Fruit fly (Drosophila melanogaster) whole organism: ENCODE data around the gene CG6689.

Experiments used
- CG8478 ChIP-seq: fragments of >200 bp; optimal IDR thresholded peaks from 2 replicates; lab custom pipeline; 2018; ENCODE audit warnings: inconsistent platforms
- Dll ChIP-seq: fragments of >200 bp; optimal IDR thresholded peaks from 2 replicates; lab custom pipeline; 2017
- EcR ChIP-seq, 2 experiments: fragments of >200 bp; optimal IDR thresholded peaks; 2 replicates each; lab custom pipeline; 2017; ENCODE audit warnings: missing biosample characterization in 2 of 2, missing genetic modification characterization in 2 of 2, missing genetic modification reagents in 2 of 2
- pan ChIP-seq: fragments of >200 bp; optimal IDR thresholded peaks from 2 replicates; lab custom pipeline; 2017
- psq ChIP-seq: fragments of >200 bp; optimal IDR thresholded peaks from 2 replicates; lab custom pipeline; 2017
- usp ChIP-seq: fragments of >200 bp; optimal IDR thresholded peaks from 2 replicates; lab custom pipeline; 2017; ENCODE audit warnings: missing biosample characterization, missing genetic modification characterization, mixed read lengths

Gene CG6689

dm6 chr3R:11219883-11220282 is at the start of gene CG6689:
CG6689 (minus strand) TSS chr3R:11220064.
- TF ChIP-seq psq (lab: Kevin White, UChicago), result no peak
- no peak for TF ChIP-seq Dll (lab: Kevin White, UChicago)
- TF ChIP-seq pan (lab: Kevin White, UChicago), result no peak
- TF ChIP-seq CG8478 (lab: Kevin White, UChicago), result no peak
- no peak for TF ChIP-seq EcR (GFP tag; optimal IDR thresholded peaks at IDR 0.05; lab: Kevin White, UChicago)
- TF ChIP-seq usp, result no peak

DNA sequence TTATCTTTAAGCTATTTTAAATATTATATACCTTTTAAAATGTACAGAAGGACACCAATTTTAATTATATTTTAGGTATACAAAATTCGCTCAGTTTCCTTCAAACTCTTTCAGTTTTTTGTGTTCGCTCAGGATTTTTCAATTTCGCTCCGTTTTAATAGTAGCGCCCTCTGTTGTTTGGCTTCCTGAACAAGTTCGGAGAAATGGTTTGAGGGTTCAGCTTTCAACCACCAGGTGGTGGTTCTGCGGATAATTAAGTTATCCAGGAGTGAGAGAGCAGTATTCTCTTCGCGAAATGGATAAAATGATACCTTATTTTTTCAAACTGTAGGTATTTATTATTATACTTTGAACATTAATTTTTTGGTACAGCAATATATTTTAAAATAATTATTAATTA is 49.1 kb upstream of the CG6689 start:
- TF ChIP-seq EcR (GFP tag; optimal IDR thresholded peaks at IDR 0.05; lab: Kevin White, UChicago), result no peak
- no peak for TF ChIP-seq usp
- no peak for TF ChIP-seq psq (lab: Kevin White, UChicago)
- TF ChIP-seq Dll (lab: Kevin White, UChicago), result no peak
- no peak for TF ChIP-seq pan (lab: Kevin White, UChicago)
- TF ChIP-seq CG8478 (lab: Kevin White, UChicago), result no peak

dm6 chr3R:11263579-11263978 is 43.7 kb upstream of the CG6689 start:
- no peak for TF ChIP-seq usp
- TF ChIP-seq Dll (lab: Kevin White, UChicago), result no peak
- TF ChIP-seq psq (lab: Kevin White, UChicago), result no peak
- TF ChIP-seq CG8478 (lab: Kevin White, UChicago), result no peak
- no peak for TF ChIP-seq EcR (GFP tag; optimal IDR thresholded peaks at IDR 0.05; lab: Kevin White, UChicago)
- TF ChIP-seq pan (lab: Kevin White, UChicago), result no peak

DNA sequence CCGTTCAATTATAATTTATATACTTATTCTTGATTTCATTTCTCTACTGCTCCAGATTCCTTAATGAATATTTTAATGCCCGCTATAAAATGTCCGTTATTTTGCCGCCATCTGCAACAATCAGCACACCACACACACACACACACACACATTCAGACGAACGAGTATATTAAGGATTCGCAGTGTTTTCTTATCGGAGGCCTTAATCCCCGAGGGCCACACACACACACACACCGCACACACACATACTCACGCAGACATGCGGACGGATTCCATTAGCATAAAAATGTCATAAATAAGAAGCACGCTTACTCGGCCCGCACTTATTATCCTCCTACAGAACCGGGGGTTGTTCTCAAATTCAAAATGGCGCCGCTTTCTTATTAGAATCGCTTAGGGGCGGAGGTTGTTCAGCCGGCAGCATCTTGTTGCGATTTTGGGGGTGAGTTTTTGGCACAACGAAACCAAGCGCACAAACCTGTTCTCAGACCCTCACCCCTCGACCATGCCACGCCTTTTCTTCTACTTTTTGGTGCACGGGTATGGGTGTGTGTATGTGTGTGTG is 41.2 kb upstream of the CG6689 start:
- TF ChIP-seq EcR (GFP tag; optimal IDR thresholded peaks at IDR 0.05; lab: Kevin White, UChicago), result no peak
- no peak for TF ChIP-seq pan (lab: Kevin White, UChicago)
- TF ChIP-seq Dll (lab: Kevin White, UChicago), result no peak
- no peak for TF ChIP-seq psq (lab: Kevin White, UChicago)
- TF ChIP-seq usp, result no peak
- TF ChIP-seq CG8478 (lab: Kevin White, UChicago), result no peak

- no peak for TF ChIP-seq psq (lab: Kevin White, UChicago)
- no peak for TF ChIP-seq usp
- TF ChIP-seq pan (lab: Kevin White, UChicago), result no peak
- TF ChIP-seq Dll (lab: Kevin White, UChicago), result no peak
- no peak for TF ChIP-seq EcR (GFP tag; optimal IDR thresholded peaks at IDR 0.05; lab: Kevin White, UChicago)
- no peak for TF ChIP-seq CG8478 (lab: Kevin White, UChicago)
These were observed 37.7 kb upstream of the CG6689 start for dm6 chr3R:11257537-11257936.

- no peak for TF ChIP-seq EcR (GFP tag; optimal IDR thresholded peaks at IDR 0.05; lab: Kevin White, UChicago)
- no peak for TF ChIP-seq pan (lab: Kevin White, UChicago)
- TF ChIP-seq psq (lab: Kevin White, UChicago), result no peak
- no peak for TF ChIP-seq CG8478 (lab: Kevin White, UChicago)
- no peak for TF ChIP-seq Dll (lab: Kevin White, UChicago)
- TF ChIP-seq usp, result no peak
These were observed 34.6 kb upstream of the CG6689 start for dm6 chr3R:11254382-11254953.

DNA sequence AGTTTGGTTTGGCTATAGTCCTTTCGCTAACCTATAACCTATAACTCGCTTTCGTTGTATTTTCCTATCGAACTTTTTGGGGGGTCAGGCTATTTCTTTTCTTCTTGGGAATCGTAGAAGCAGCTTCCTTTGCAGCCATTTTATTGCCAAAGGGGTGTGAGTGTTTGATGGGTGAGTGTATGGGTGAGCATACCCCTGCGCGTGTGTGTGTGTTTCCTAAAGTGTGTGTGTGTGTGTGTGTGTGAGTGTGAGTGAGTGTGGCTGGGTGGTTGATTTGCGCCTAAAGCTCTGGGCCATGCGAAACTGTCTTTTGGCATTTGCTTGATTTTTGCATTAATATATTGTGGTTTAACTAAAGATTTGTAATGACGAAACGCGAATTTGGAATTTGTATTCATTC is 33.9 kb upstream of the CG6689 start:
- TF ChIP-seq psq (lab: Kevin White, UChicago) (no peak), Dll (lab: Kevin White, UChicago) (no peak), CG8478 (lab: Kevin White, UChicago) (no peak), pan (lab: Kevin White, UChicago) (no peak), usp (no peak), EcR (GFP tag; optimal IDR thresholded peaks at IDR 0.05; lab: Kevin White, UChicago) (no peak)

DNA sequence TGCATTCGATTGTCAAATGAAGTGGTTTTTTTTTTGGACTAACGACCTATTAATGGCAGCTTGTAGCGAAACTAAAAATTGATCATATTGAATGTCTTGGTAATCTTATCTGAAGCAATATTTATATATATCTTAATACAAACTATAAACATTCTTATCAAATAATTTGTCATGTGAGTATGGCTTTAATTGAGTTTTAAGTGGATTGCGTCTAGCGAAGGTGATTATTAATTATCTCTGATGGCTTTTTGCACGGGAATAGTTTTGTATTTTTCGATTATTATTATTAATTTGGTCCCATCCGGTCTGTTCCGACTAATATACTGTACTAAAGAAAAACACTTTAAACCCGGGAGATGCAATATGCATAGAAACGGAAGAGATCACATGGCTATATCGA is 27.0 kb upstream of the CG6689 start:
- no peak for TF ChIP-seq CG8478 (lab: Kevin White, UChicago)
- TF ChIP-seq Dll (lab: Kevin White, UChicago), result no peak
- TF ChIP-seq pan (lab: Kevin White, UChicago), result no peak
- TF ChIP-seq psq (lab: Kevin White, UChicago), result no peak
- no peak for TF ChIP-seq usp
- no peak for TF ChIP-seq EcR (GFP tag; optimal IDR thresholded peaks at IDR 0.05; lab: Kevin White, UChicago)

DNA sequence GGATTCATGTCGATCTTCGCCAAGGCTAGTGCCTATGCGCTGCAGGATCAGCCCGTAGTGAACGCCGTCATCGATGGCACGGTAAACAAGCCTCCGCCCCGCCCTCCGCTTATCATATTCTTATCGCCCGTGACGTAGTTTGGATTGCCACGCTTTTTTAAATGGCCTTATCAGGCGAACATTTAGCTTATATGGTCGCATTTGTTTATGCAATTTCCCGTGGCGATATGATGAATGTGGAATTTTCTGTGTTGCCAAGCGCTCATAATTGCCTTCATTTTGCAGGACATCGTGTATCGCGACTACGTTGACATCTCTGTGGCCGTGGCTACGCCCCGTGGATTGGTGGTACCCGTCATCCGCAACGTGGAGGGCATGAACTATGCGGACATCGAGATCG is 25.9 kb upstream of the CG6689 start:
- TF ChIP-seq psq (lab: Kevin White, UChicago) (no peak), CG8478 (lab: Kevin White, UChicago) (no peak), usp (no peak), Dll (lab: Kevin White, UChicago) (no peak), pan (lab: Kevin White, UChicago) (no peak), EcR (GFP tag; optimal IDR thresholded peaks at IDR 0.05; lab: Kevin White, UChicago) (no peak)

- TF ChIP-seq CG8478 (lab: Kevin White, UChicago) (no peak), usp (no peak), pan (lab: Kevin White, UChicago) (no peak), EcR (GFP tag; optimal IDR thresholded peaks at IDR 0.05; lab: Kevin White, UChicago) (no peak), Dll (lab: Kevin White, UChicago) (no peak), psq (lab: Kevin White, UChicago) (no peak)
These were observed 24.2 kb upstream of the CG6689 start, which contains the start of the genes CG17734 and CG5214 for dm6 chr3R:11243951-11244660. CG17734 (minus strand) TSS chr3R:11243999. CG5214 (plus strand) TSS chr3R:11244302.

dm6 chr3R:11243057-11243740 is 23.3 kb upstream of the CG6689 start:
- TF ChIP-seq psq (lab: Kevin White, UChicago), result no peak
- no peak for TF ChIP-seq usp
- TF ChIP-seq EcR (GFP tag; optimal IDR thresholded peaks at IDR 0.05; lab: Kevin White, UChicago), result no peak
- no peak for TF ChIP-seq CG8478 (lab: Kevin White, UChicago)
- TF ChIP-seq Dll (lab: Kevin White, UChicago), result no peak
- TF ChIP-seq pan (lab: Kevin White, UChicago), result no peak
